Worm (Caenorhabditis elegans): ENCODE results near the gene sri-77.

The sri-77 gene

DNA sequence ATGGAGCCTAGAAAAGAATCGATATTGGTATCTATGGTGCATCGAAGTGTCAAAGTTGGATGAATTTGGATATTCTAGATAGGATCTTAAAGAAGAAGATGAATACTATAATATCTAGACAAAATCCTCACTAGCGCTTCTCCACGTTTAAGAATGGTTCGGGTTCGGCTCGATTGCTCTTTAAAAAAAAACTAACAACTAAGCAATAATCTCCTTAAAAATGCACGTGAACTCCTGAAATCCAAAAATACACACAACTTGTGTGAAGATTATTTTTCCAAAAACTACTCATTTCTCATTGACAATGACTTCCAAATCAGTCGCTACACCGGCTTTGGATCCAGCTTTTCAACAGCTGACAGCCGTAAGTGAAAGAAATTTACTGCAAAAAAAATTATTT, 25.9 kb upstream of the sri-77 start, which contains the start of gene D2062.1:
TSS of gene D2062.1 (plus strand) at position 301 of the 400 bp plus-strand sequence.
- no peak for TF ChIP-seq hlh-6 (tag; optimal IDR thresholded peaks at IDR 0.05)
- TF ChIP-seq sdc-2 (tag; optimal IDR thresholded peaks at IDR 0.05): no peak

DNA sequence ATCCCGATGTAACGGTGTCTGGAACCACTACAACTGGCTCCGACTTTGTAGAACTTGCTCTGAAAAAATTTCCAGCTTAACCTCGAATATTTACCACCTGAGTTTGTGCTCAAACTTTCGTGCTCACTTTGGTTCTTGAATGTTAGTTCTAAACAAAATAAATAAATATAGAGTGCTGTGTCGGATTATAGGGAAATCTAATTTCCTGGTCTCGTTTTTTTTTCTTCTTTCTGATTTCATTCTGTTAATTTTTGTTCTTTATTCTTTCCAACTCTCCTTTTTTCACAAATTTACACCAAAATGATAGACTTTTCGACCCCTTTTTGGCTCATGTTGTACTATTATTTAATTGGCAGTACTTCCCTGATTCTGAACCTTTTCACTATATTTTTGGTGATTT, 24.1 kb upstream of the sri-77 start, which contains the start of gene sri-37:
TSS of gene sri-37 (plus strand) at position 301 of the 400 bp plus-strand sequence.
- TF ChIP-seq ahr-1 (tag; optimal IDR thresholded peaks at IDR 0.05) (no peak), zip-5 (tag; optimal IDR thresholded peaks at IDR 0.05) (no peak)

ce11 chrII:2628401-2628800, 23.2 kb upstream of the sri-77 start:
- no peak for TF ChIP-seq ceh-45 (GFP tag; IDR thresholded peaks at IDR 0.05)
- no peak for TF ChIP-seq F13H6.1 (tag; optimal IDR thresholded peaks at IDR 0.05)
- TF ChIP-seq pat-9 (tag; optimal IDR thresholded peaks at IDR 0.05): no peak
- no peak for TF ChIP-seq ahr-1 (tag; optimal IDR thresholded peaks at IDR 0.05)
- no peak for TF ChIP-seq sox-4 (tag; optimal IDR thresholded peaks at IDR 0.05)
- no peak for TF ChIP-seq unc-86 (tag; optimal IDR thresholded peaks at IDR 0.05)
- TF ChIP-seq ceh-22 (tag; optimal IDR thresholded peaks at IDR 0.05): no peak
- TF ChIP-seq pag-3 (tag; optimal IDR thresholded peaks at IDR 0.05; ENCODE audit: borderline replicate concordance): no peak
- no peak for TF ChIP-seq nhr-232 (tag; optimal IDR thresholded peaks at IDR 0.05)
- TF ChIP-seq ceh-24 (tag; optimal IDR thresholded peaks at IDR 0.05): no peak
- no peak for TF ChIP-seq pha-4 (tag; optimal IDR thresholded peaks at IDR 0.05)
- no peak for TF ChIP-seq tbx-2 (tag; optimal IDR thresholded peaks at IDR 0.05)
- TF ChIP-seq dve-1 (tag; optimal IDR thresholded peaks at IDR 0.05): no peak
- no peak for TF ChIP-seq ttx-3 (tag; optimal IDR thresholded peaks at IDR 0.05)
- TF ChIP-seq mec-3 (tag; optimal IDR thresholded peaks at IDR 0.05; ENCODE audit: borderline replicate concordance): no peak

ce11 chrII:2627154-2627799, 22.1 kb upstream of the sri-77 start, which contains the start of gene sri-71:
sri-71 (plus strand) TSS chrII:2627749.
- TF ChIP-seq K02D7.2 (tag; optimal IDR thresholded peaks at IDR 0.05) (no peak), eyg-1 (tag; optimal IDR thresholded peaks at IDR 0.05) (no peak), ets-4 (tag; optimal IDR thresholded peaks at IDR 0.05) (no peak), tbx-2 (tag; optimal IDR thresholded peaks at IDR 0.05) (no peak), unc-3 (GFP tag; conservative IDR thresholded peaks at IDR 0.05) (no peak), unc-3 (tag; optimal IDR thresholded peaks at IDR 0.05) (no peak), elt-2 (tag; optimal IDR thresholded peaks at IDR 0.05) (no peak)

DNA sequence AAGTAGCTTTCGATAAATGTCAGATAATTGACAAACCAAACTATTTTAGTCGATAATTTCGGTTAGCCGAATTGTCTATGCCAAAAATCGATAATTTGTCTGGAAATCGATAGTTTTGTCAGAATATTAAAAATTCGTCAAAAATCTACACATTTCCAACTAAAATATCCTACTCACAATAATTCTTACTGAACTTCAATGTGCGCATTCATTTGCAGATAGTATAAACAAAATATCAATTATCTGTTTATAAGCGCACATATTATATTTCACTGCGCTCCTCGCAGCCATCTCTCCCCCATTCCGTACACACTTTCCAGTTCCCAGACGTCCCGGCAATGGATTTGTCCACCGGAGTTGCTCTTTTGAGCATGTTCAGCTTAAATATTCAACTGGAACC, 19.6 kb upstream of the sri-77 start, which contains the start of gene lgc-28:
TSS of gene lgc-28 (plus strand) at position 301 of the 400 bp plus-strand sequence.
- TF ChIP-seq unc-86 (tag; optimal IDR thresholded peaks at IDR 0.05): no peak
- TF ChIP-seq ztf-16 (tag; optimal IDR thresholded peaks at IDR 0.05): no peak
- no peak for TF ChIP-seq npax-4 (tag; optimal IDR thresholded peaks at IDR 0.05)
- TF ChIP-seq zip-5 (tag; optimal IDR thresholded peaks at IDR 0.05): no peak
- TF ChIP-seq elt-2 (tag; optimal IDR thresholded peaks at IDR 0.05): no peak
- TF ChIP-seq tbx-2 (tag; optimal IDR thresholded peaks at IDR 0.05): no peak
- TF ChIP-seq unc-55 (GFP tag; optimal IDR thresholded peaks at IDR 0.05): no peak
- TF ChIP-seq hlh-30 (tag; optimal IDR thresholded peaks at IDR 0.05; ENCODE audit: insufficient read depth): no peak
- TF ChIP-seq fkh-10 (GFP tag; optimal IDR thresholded peaks at IDR 0.05): no peak
- TF ChIP-seq K09A11.1 (tag; optimal IDR thresholded peaks at IDR 0.05; ENCODE audit: insufficient read depth): no peak
- no peak for TF ChIP-seq lim-6 (tag; optimal IDR thresholded peaks at IDR 0.05)
- no peak for TF ChIP-seq hlh-8 (tag; optimal IDR thresholded peaks at IDR 0.05)
- no peak for TF ChIP-seq F13H6.1 (tag; optimal IDR thresholded peaks at IDR 0.05)
- no peak for TF ChIP-seq K02D7.2 (tag; optimal IDR thresholded peaks at IDR 0.05)

All from whole organism, late embryonic.